Worm (Caenorhabditis elegans) whole organism, midembryonic: ENCODE results near the gene fbxb-61.
A peak's percentile ranks its signal among the peaks of the same experiment; 100 is the strongest.

Experiments used
- T22C8.4 ChIP-seq: fragments of 200-800 bp; sonication (Bioruptor generic); IDR thresholded peaks from 2 replicates; pipeline ENCODE4 v1.3.6; 2022; ENCODE audit warnings: missing genetic modification characterization, missing compliant biosample characterization
- cog-1 ChIP-seq: sonication (generic microtip); optimal IDR thresholded peaks from 2 replicates; lab custom pipeline; 2016; ENCODE audit warnings: missing genetic modification characterization, missing compliant biosample characterization
- flt-1 ChIP-seq: fragments of 200-800 bp; sonication (Bioruptor generic); IDR thresholded peaks from 2 replicates; pipeline ENCODE4 v1.3.6; 2022; ENCODE audit warnings: missing genetic modification characterization, missing compliant biosample characterization
- klf-2 ChIP-seq: fragments of 200-800 bp; sonication (Bioruptor generic); conservative IDR thresholded peaks from 2 replicates; pipeline ENCODE4 v1.3.6; 2022; ENCODE audit warnings: missing genetic modification reagents, missing genetic modification characterization, missing compliant biosample characterization
- med-1 ChIP-seq: sonication (generic microtip); optimal IDR thresholded peaks from 2 replicates; lab custom pipeline; 2017; ENCODE audit warnings: missing genetic modification characterization, mild to moderate bottlenecking, missing compliant biosample characterization, antibody characterized with exemption, missing genetic modification reagents; ENCODE audit not compliant: insufficient read depth
- ref-1 ChIP-seq: fragments of 200-800 bp; sonication (Bioruptor generic); conservative IDR thresholded peaks from 2 replicates; pipeline ENCODE4 v1.3.6; 2022; ENCODE audit warnings: missing genetic modification reagents, missing genetic modification characterization, missing compliant biosample characterization
- tab-1 ChIP-seq: fragments of 200-800 bp; sonication (Bioruptor generic); IDR thresholded peaks from 2 replicates; pipeline ENCODE4 v1.3.6; 2022; ENCODE audit warnings: missing genetic modification characterization, missing compliant biosample characterization
- ztf-23 ChIP-seq: fragments of 200-800 bp; sonication (Bioruptor generic); IDR thresholded peaks from 2 replicates; pipeline ENCODE4 v1.3.6; 2022; ENCODE audit warnings: missing genetic modification reagents, missing genetic modification characterization, missing compliant biosample characterization
- ztf-29 ChIP-seq: fragments of 200-800 bp; sonication (Bioruptor generic); IDR thresholded peaks from 2 replicates; pipeline ENCODE4 v1.3.6; 2022; ENCODE audit warnings: missing genetic modification reagents, missing genetic modification characterization, missing compliant biosample characterization

Gene fbxb-61

DNA sequence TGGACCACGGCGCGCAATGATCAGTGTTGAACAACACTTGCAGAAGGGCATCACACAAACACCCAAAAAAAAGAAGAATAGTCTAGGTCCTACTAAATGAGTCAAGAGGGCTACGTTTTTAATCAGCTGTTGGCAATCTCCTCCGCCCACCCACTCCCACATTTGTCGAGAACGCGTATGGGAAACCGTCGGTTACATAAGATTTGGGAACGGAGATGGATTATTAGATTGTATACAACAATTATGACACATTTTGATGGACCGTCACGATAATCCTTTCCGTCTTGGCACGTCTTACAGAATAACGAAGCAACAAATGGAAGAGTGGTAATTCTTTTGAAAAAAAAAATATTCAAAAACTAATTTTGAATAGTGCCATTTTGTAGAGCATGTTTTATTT lies 18.0 kb upstream of the fbxb-61 start:
- TF ChIP-seq cog-1 (tag; lab: Kevin White, UChicago) (no peak), klf-2 (no peak), ztf-23 (GFP tag; lab: Robert Waterston, UW) (no peak), T22C8.4 (GFP tag; lab: Robert Waterston, UW) (no peak), med-1 (no peak), ztf-29 (no peak), ref-1 (no peak), flt-1 (no peak), tab-1 (GFP tag; lab: Robert Waterston, UW) (no peak)

DNA sequence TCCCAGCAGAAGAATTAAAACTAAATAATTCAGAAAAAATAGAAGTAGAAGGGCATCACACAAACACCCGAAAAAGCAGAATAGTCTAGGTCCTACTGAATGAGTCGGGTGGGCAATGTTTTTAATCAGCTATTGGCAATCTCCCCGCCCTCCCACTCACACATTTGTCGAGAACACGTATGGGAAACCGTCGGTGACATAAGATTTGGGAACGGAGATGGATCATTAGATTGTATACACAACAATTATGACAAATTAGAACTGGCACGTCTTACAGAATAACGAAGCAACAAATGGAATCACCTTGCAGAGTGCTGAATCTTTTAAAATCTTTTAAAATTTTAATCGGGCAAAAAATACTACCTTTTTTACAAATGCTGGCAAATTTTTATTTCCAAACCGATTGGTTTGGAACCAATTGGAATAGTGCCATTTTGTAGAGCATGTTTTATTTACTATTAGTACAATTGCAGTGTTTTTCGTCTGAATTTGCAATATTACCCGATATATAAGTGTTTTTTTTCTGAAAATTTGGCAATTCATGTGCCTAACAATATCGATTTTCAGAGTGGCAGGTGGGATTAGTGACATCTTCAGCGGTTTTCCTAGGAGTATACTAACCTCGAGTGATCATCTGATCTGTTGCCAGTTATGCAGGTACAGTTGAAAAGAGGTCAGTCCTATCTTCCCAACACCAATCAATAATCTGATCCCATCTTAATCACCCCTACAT lies 15.7 kb upstream of the fbxb-61 start, which contains the start of the genes F55C9.3 and fbxb-57:
Gene F55C9.3, minus strand, starts transcription at position 101 of the 733 bp plus-strand sequence.
Gene fbxb-57, plus strand, starts transcription at position 683 of the 733 bp plus-strand sequence.
- TF ChIP-seq ztf-29 (no peak), flt-1 (no peak), tab-1 (GFP tag; lab: Robert Waterston, UW) (no peak), med-1 (no peak), klf-2 (no peak), ztf-23 (GFP tag; lab: Robert Waterston, UW) (no peak), T22C8.4 (GFP tag; lab: Robert Waterston, UW) (no peak), ref-1 (no peak), cog-1 (tag; lab: Kevin White, UChicago) (no peak)

DNA sequence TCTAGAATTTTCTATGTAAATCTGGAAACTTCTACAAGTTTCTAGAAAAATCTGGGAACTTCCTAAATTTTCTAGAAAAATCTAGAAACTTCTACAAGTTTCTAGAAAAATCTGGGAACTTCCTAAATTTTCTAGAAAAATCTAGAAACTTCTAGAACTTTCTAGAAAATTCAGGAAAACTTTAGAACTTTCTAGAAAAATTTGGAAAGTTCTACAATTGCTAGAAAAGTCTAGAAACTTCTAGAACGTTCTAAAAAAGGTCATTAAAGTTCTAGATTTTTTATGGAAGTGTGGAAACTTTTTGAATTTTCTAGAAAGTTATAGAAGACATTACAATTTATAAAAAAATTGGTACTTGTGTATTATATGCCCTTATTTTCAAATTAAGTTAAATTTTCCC lies 10.9 kb upstream of the fbxb-61 start, which contains the start of gene F55C9.5:
Gene F55C9.5, minus strand, starts transcription at position 101 of the 400 bp plus-strand sequence.
- TF ChIP-seq ref-1 (no peak), cog-1 (tag; lab: Kevin White, UChicago) (no peak), ztf-23 (GFP tag; lab: Robert Waterston, UW) (no peak), med-1 (no peak), flt-1 (no peak), tab-1 (GFP tag; lab: Robert Waterston, UW) (no peak), T22C8.4 (GFP tag; lab: Robert Waterston, UW) (no peak), ztf-29 (no peak), klf-2 (no peak)

DNA sequence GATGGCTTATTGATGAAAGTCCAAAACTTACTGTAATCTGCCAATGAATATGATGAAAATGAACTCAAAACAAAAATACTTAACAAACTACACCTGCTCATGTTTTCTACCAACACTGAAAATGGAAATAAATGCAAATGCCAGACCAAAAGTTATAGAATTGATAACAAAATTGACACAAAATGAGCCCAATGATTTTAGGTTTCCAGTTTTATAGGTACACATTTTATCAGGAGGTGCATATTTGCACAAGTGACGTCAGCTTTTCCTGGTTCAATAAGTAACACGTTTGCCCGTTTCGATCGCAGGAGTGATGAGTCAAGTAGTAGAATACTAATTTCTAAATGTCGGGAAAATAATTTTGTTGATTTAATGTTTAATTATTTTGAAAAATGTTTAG lies 7.2 kb upstream of the fbxb-61 start, which contains the start of gene F55C9.6:
Gene F55C9.6, minus strand, starts transcription at position 101 of the 400 bp plus-strand sequence.
- no peak for TF ChIP-seq cog-1 (tag; lab: Kevin White, UChicago)
- TF ChIP-seq T22C8.4 (GFP tag; lab: Robert Waterston, UW): no peak
- TF ChIP-seq ztf-23 (GFP tag; lab: Robert Waterston, UW): no peak
- no peak for TF ChIP-seq ref-1
- TF ChIP-seq tab-1 (GFP tag; lab: Robert Waterston, UW): no peak
- no peak for TF ChIP-seq ztf-29
- TF ChIP-seq flt-1: no peak
- TF ChIP-seq med-1: no peak
- TF ChIP-seq klf-2: no peak

DNA sequence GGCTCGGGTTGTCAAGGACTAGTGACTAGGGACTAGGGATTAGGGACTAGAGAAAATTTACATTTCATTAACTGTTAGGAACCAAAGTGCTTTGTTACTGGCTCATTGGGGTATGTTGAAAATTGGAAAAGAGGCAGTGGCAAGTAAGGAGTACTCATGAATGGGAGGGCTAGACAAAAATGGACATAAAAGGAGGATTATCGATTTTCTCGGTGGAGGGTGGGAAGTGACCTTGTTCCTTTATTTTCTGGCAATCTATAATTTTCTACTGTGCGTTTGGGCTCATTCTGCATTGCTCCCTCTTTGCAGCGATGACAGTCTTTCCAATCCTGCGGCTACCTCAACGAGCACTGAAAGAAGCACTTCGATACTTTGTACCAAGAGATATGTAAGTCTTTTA lies 6.4 kb upstream of the fbxb-61 start, which contains the start of gene fbxb-60:
Gene fbxb-60, plus strand, starts transcription at position 301 of the 400 bp plus-strand sequence.
- no peak for TF ChIP-seq tab-1 (GFP tag; lab: Robert Waterston, UW)
- no peak for TF ChIP-seq klf-2
- TF ChIP-seq ztf-29: no peak
- no peak for TF ChIP-seq flt-1
- TF ChIP-seq ztf-23 (GFP tag; lab: Robert Waterston, UW): no peak
- peak; percentile 53; the same call in 1 of the 2 replicates for TF ChIP-seq T22C8.4 (GFP tag; lab: Robert Waterston, UW)

DNA sequence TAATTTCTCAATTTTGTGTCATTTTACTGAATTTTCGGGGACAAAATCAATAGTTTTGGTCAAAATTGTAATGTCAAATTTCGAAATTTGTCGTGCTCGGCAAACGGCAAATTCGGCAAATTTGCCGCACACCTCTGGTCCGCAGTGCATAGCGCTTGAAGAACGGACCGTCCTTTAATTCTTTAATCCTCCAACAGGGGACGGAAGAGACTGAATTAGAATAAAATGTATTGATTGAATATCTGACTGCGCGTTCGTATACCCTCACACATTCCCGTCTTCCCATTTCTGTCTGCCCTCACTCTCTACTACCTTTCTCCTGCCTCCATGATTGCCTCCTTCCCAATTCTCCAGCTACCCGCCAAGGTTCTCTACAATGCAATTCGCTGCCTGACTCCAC lies 4.7 kb upstream of the fbxb-61 start, which contains the start of gene F55C9.14:
Gene F55C9.14, plus strand, starts transcription at position 301 of the 400 bp plus-strand sequence.
- TF ChIP-seq med-1 (no peak), tab-1 (GFP tag; lab: Robert Waterston, UW) (no peak), ref-1 (no peak), ztf-23 (GFP tag; lab: Robert Waterston, UW) (no peak), ztf-29 (no peak), klf-2 (no peak), T22C8.4 (GFP tag; lab: Robert Waterston, UW) (no peak), flt-1 (no peak)

DNA sequence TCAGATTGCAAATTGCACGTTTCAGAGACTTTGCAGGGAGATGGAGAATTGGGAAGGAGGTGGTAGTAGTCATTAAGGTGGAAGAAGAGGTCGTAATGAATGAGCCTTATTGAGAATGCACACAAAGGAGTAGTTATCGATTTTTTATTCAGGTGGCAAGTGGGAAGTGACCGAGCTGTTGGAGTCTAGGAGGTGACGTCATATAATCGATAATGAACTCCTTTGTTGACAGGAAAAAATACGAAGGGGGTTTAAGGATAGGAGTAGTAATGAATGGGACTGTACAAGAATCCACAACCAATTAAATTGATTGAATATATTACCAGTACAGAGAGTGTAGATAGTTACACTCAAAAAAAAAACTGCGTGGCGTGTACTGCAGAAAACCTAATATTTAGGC lies 2.0 kb upstream of the fbxb-61 start, which contains the start of gene fbxb-62:
Gene fbxb-62, minus strand, starts transcription at position 101 of the 400 bp plus-strand sequence.
- TF ChIP-seq ztf-29 (no peak), tab-1 (GFP tag; lab: Robert Waterston, UW) (no peak), ztf-23 (GFP tag; lab: Robert Waterston, UW) (no peak), T22C8.4 (GFP tag; lab: Robert Waterston, UW) (0 out of 2 replicates have a peak, but pooled peaks have one; percentile 29), klf-2 (no peak), flt-1 (no peak), med-1 (no peak), ref-1 (no peak)

DNA sequence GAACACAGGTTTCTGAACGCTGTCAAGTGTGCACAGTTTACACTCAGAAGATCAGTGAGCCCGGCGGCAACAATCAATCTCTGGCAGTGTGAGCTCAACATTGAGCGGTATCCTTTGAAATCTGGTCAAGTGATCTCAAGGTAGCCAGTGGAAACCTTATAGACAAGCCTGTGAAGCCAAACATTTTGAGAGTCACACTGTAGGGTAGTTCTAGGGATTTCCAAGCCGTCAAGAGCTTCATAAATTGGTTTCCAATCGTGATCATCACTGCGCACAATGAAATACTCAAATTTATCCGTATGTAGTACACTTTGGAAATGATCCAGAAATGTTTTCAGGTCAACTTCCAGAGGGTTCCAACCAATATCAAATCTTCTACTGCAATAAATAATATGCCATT lies 3.0 kb downstream of the fbxb-61 start, which contains the start of gene F55C9.15:
Gene F55C9.15, minus strand, starts transcription at position 101 of the 400 bp plus-strand sequence.
- no peak for TF ChIP-seq ztf-29
- no peak for TF ChIP-seq T22C8.4 (GFP tag; lab: Robert Waterston, UW)
- TF ChIP-seq tab-1 (GFP tag; lab: Robert Waterston, UW): no peak
- no peak for TF ChIP-seq klf-2
- no peak for TF ChIP-seq med-1
- TF ChIP-seq ztf-23 (GFP tag; lab: Robert Waterston, UW): no peak

DNA sequence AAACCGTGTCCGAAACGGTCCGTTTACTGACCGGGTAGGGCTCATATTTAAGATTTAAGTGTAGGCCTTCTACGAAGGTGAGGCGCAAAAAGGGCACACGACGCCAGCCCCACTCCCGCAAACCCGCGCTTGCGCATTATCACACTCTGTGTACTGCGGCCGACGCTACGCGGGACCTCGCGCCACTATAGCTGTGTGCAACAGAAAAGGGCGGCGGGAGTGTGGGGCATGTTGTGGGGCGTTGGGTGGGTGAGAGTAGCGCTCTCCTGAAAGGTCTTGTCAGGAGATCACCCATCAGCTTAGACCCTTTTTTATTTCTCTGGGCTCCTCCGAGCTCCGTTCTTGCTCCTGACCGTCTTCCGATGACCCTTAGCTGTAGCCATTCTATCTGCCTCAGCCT lies 4.2 kb downstream of the fbxb-61 start:
- TF ChIP-seq ztf-29: no peak
- TF ChIP-seq ztf-23 (GFP tag; lab: Robert Waterston, UW): no peak
- TF ChIP-seq klf-2: no peak
- TF ChIP-seq T22C8.4 (GFP tag; lab: Robert Waterston, UW): no peak
- no peak for TF ChIP-seq med-1
- TF ChIP-seq ref-1: no peak
- no peak for TF ChIP-seq cog-1 (tag; lab: Kevin White, UChicago)
- TF ChIP-seq flt-1: no peak
- no peak for TF ChIP-seq tab-1 (GFP tag; lab: Robert Waterston, UW)

DNA sequence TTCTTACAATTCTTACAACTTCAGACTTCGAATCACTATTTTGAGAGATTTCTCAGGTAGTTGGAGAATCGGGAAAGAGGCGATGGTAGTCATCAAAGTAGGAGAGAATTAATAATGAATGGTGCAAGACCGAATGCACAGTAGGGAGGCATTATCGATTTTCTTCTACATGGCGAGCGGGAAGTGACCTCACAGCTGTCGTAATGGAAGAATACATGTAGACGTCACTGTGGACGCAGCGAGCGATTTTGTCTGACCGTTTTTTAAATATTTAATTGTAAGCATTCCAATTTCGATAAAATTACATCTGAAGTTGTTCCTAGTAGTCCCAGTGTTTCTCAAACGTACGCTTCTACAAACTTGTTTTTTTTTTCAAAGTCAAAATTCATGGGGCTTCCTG lies 5.7 kb downstream of the fbxb-61 start, which contains the start of gene F55C9.11:
Gene F55C9.11, minus strand, starts transcription at position 101 of the 400 bp plus-strand sequence.
- TF ChIP-seq T22C8.4 (GFP tag; lab: Robert Waterston, UW) (peak; percentile 30; the same call in 1 of the 2 replicates), flt-1 (no peak)
